Fruit fly (Drosophila melanogaster): ENCODE measurements around the gene CG2924.

The CG2924 gene

DNA sequence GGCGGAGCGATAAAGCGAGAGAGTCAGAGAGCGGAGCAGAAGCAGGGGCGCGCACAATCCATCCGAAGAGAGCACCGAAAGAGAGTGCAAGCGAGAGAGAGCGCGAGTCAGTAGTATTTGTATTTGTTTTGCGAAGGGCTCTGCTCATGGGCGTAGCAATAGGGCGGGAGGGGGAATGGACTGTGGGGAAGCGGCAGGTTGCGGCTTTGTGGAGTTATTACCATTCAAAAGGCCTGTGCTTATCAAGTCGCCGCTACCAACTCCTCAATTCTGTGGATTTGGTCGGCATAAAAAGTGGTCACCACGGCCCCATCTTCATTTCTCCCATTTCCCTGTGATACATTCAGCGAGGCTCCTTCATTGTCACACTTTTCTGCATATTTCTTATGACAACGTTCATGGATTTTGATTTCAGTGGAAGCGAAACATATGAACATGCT is 30.5 kb upstream of the CG2924 start (continued):
- TF ChIP-seq trem (tag; optimal IDR thresholded peaks at IDR 0.05) (no peak), ttk (GFP tag; IDR thresholded peaks at IDR 0.05) (0 out of 2 replicates have a peak, but pooled peaks have one; percentile 7), ci (GFP tag; IDR thresholded peaks at IDR 0.05) (peak; percentile 6; the same call in 1 of the 3 replicates), CG7963 (GFP tag; IDR thresholded peaks at IDR 0.05; ENCODE audit: partially characterized antibody) (no peak), CG14441 (GFP tag; IDR thresholded peaks at IDR 0.05) (peak; percentile 65), mam (GFP tag; optimal IDR thresholded peaks at IDR 0.05) (peak; percentile 38), Ets65A (GFP tag) (no peak), sens-2 (GFP tag; IDR thresholded peaks at IDR 0.05) (peak; percentile 19; the same call in 1 of the 2 replicates), Sox102F (GFP tag; optimal IDR thresholded peaks at IDR 0.05) (peak; percentile 22), Deaf1 (tag; optimal IDR thresholded peaks at IDR 0.05) (no peak), Drgx (GFP tag; IDR thresholded peaks at IDR 0.05) (peak; percentile 35; the same call in 1 of the 2 replicates), CG4282 (GFP tag; optimal IDR thresholded peaks at IDR 0.05) (no peak), Hr78 (GFP tag; optimal IDR thresholded peaks at IDR 0.05) (no peak), CG14050 (GFP tag; IDR thresholded peaks at IDR 0.05) (no peak), Mrtf (GFP tag; IDR thresholded peaks at IDR 0.05) (no peak), CG18619 (GFP tag; optimal IDR thresholded peaks at IDR 0.05) (peak; percentile 32), CG18599 (GFP tag; optimal IDR thresholded peaks at IDR 0.05) (peak; percentile 77), vvl (GFP tag; IDR thresholded peaks at IDR 0.05) (peak; percentile 42), seq (GFP tag; IDR thresholded peaks at IDR 0.05) (no peak), chinmo (GFP tag; IDR thresholded peaks at IDR 0.05; ENCODE audit: partially characterized antibody) (no peak; the same call in 3 of the 4 replicates), CG31365 (tag; optimal IDR thresholded peaks at IDR 0.05) (peak; percentile 3), CG18262 (tag; optimal IDR thresholded peaks at IDR 0.05) (no peak), pzg (GFP tag; optimal IDR thresholded peaks at IDR 0.05) (no peak), lmd (GFP tag; IDR thresholded peaks at IDR 0.05) (peak; percentile 64; the same call in 1 of the 2 replicates), scrt (GFP tag; optimal IDR thresholded peaks at IDR 0.05) (peak; percentile 45), CG11695 (GFP tag; IDR thresholded peaks at IDR 0.05) (peak; percentile 29; the same call in 1 of the 3 replicates), row (GFP tag; IDR thresholded peaks at IDR 0.05) (peak; percentile 59), Awh (GFP tag; IDR thresholded peaks at IDR 0.05) (no peak), zfh2 (GFP tag; optimal IDR thresholded peaks at IDR 0.05) (peak; percentile 17), CG11504 (tag; optimal IDR thresholded peaks at IDR 0.05) (peak; percentile 44), caup (GFP tag; optimal IDR thresholded peaks at IDR 0.05; ENCODE audit: severe bottlenecking) (peak; percentile 30), usp (GFP tag; optimal IDR thresholded peaks at IDR 0.05) (no peak), ERR (GFP tag; optimal IDR thresholded peaks at IDR 0.05) (no peak), Rfx (GFP tag; IDR thresholded peaks at IDR 0.05) (peak; percentile 77), CG12659 (GFP tag; optimal IDR thresholded peaks at IDR 0.05) (no peak), CG7987 (GFP tag; optimal IDR thresholded peaks at IDR 0.05) (no peak), ro (GFP tag; IDR thresholded peaks at IDR 0.05) (no peak), ham (GFP tag; IDR thresholded peaks at IDR 0.05) (peak; percentile 37; the same call in 1 of the 2 replicates), CG4854 (GFP tag; optimal IDR thresholded peaks at IDR 0.05) (no peak), Aef1 (GFP tag; IDR thresholded peaks at IDR 0.05) (peak; percentile 48; the same call in 2 of the 3 replicates), Trl (optimal IDR thresholded peaks at IDR 0.05) (peak; percentile 95 to 99), Trl (GFP tag; optimal IDR thresholded peaks at IDR 0.05) (no peak), CG13894 (tag; optimal IDR thresholded peaks at IDR 0.05) (peak; percentile 61), pita (GFP tag; optimal IDR thresholded peaks at IDR 0.05) (no peak), CG2678 (tag; optimal IDR thresholded peaks at IDR 0.05) (peak; percentile 70), Lim3 (GFP tag; IDR thresholded peaks at IDR 0.05) (no peak), CG8924 (tag; optimal IDR thresholded peaks at IDR 0.05) (peak; percentile 44), run (tag; optimal IDR thresholded peaks at IDR 0.05) (peak; percentile 1), Nf-YC (tag; optimal IDR thresholded peaks at IDR 0.05) (no peak), CG30020 (tag; optimal IDR thresholded peaks at IDR 0.05) (no peak), CG3065 (GFP tag; optimal IDR thresholded peaks at IDR 0.05) (no peak)

Data from whole organism, embryonic.